Worm (Caenorhabditis elegans): ENCODE results near the gene nhr-114.

- TF ChIP-seq ceh-36 (tag; optimal IDR thresholded peaks at IDR 0.05) (no peak), flt-1 (GFP tag; IDR thresholded peaks at IDR 0.05) (no peak), ama-1 (optimal IDR thresholded peaks at IDR 0.05) (no peak), hmbx-1 (tag; optimal IDR thresholded peaks at IDR 0.05) (no peak), ceh-13 (GFP tag; optimal IDR thresholded peaks at IDR 0.05) (no peak), scrt-1 (GFP tag; IDR thresholded peaks at IDR 0.05) (no peak), F13C5.2 (tag; optimal IDR thresholded peaks at IDR 0.05) (no peak)
Observed at ce11 chrV:4170138-4170537, 16.9 kb upstream of the nhr-114 start, which contains the start of gene Y45G5AM.7.
